Worm (Caenorhabditis elegans): ENCODE data around the gene srj-10.

ce11 chrV:16071167-16071566, 2.6 kb downstream of the srj-10 start, which contains the start of gene nhr-176:
- TF ChIP-seq W03F9.2 (tag; optimal IDR thresholded peaks at IDR 0.05) (no peak), dao-5 (tag; optimal IDR thresholded peaks at IDR 0.05) (no peak), him-1 (tag; optimal IDR thresholded peaks at IDR 0.05) (no peak)

Measured in whole organism, L4/young adult.